Worm (Caenorhabditis elegans): Measurements from ENCODE around the gene K09G1.2.

DNA sequence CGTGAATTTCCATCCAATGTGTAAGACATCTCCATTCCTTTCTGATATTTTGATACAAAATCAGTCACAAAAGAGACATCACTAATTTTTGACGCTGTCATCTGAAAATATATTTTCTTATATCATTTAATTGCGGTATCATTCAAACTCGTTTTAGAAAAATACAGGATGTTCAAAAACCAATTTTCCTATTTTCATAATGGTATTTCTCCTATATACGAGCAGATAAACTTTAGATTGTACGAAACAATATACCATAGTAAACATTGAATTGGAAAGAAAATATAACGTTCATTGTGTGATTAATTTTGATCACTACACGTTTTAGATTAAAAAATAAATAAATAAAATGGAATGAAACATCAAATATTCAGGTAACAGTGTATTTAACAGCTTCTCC is 48.9 kb upstream of the K09G1.2 start, which contains the start of gene C50F4.16:
- TF ChIP-seq dao-5 (tag; optimal IDR thresholded peaks at IDR 0.05) (no peak), W03F9.2 (tag; optimal IDR thresholded peaks at IDR 0.05) (no peak)

All from whole organism, L4/young adult.